Worm (Caenorhabditis elegans): ENCODE results near the gene C01G10.4.
A peak's percentile ranks its signal among the peaks of the same experiment; 100 is the strongest.

C01G10.4 gene

DNA sequence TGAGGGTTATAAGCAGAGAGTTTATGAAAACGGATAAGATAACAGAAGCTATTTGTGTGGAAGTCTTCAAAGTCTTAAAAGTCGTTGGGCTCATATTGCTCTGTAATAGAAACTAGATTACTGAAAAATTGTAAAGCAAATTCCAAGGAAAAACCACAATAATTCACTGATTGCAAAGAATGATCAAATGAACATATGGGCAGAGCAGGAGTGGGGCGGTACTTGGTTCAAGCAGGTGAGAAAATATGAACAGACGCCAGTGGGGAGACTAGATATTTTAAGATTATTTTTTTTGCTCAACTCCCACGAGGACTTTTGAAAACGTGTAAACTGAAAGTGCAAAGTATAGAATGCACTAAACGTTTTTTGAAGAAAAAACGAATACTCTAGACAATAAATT, 42.9 kb downstream of the C01G10.4 start, which contains the start of gene str-171:
Gene str-171, minus strand, starts transcription at position 101 of the 400 bp plus-strand sequence.
- TF ChIP-seq F37D6.2 (tag; optimal IDR thresholded peaks at IDR 0.05): no peak
- no peak for TF ChIP-seq pha-4 (GFP tag; IDR thresholded peaks at IDR 0.05)
- TF ChIP-seq pha-4 (tag; optimal IDR thresholded peaks at IDR 0.05): no peak
- TF ChIP-seq nhr-111 (GFP tag; optimal IDR thresholded peaks at IDR 0.05): no peak
- no peak for TF ChIP-seq ceh-28 (tag; optimal IDR thresholded peaks at IDR 0.05)
- TF ChIP-seq nhr-237 (tag; optimal IDR thresholded peaks at IDR 0.05): no peak
- TF ChIP-seq ama-1 (optimal IDR thresholded peaks at IDR 0.05): no peak
- no peak for TF ChIP-seq zag-1 (tag; optimal IDR thresholded peaks at IDR 0.05)
- TF ChIP-seq nhr-42 (GFP tag; IDR thresholded peaks at IDR 0.05): no peak
- no peak for TF ChIP-seq daf-19 (GFP tag; conservative IDR thresholded peaks at IDR 0.05)
- no peak for TF ChIP-seq F10B5.3 (tag; optimal IDR thresholded peaks at IDR 0.05)
- no peak for TF ChIP-seq nhr-25 (tag; optimal IDR thresholded peaks at IDR 0.05; ENCODE audit: borderline replicate concordance, insufficient read depth)
- no peak for TF ChIP-seq skn-1 (tag; optimal IDR thresholded peaks at IDR 0.05)

DNA sequence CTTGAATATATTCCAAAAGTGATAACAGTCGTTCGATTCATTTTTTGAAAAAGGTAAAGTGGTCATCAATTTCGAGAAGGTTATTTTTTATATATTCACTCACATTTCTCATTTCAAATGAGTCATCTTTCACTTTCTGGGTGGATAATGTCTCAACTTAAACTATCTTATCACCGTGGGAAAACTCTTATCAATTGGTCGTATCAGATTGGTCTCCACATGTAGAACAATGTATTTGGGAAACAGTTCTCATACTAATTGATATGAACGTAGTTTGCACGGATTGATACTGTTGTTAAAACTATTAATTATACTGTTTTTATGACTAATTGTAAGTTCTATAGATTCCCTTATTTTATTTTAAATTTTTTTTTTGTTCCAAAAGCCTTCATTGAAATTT, 44.3 kb downstream of the C01G10.4 start:
- TF ChIP-seq daf-16 (GFP tag; optimal IDR thresholded peaks at IDR 0.05): no peak
- peak; percentile 25 for TF ChIP-seq daf-16 (tag; optimal IDR thresholded peaks at IDR 0.05)
- TF ChIP-seq mep-1 (tag; optimal IDR thresholded peaks at IDR 0.05): no peak
- no peak for TF ChIP-seq ztf-7 (tag; optimal IDR thresholded peaks at IDR 0.05)
- peak; percentile 36 for TF ChIP-seq nhr-28 (tag; optimal IDR thresholded peaks at IDR 0.05)
- peak; percentile 16; the same call in 1 of the 2 replicates for TF ChIP-seq dmd-6 (GFP tag; IDR thresholded peaks at IDR 0.05)
- TF ChIP-seq T26A8.4 (GFP tag; IDR thresholded peaks at IDR 0.05): no peak
- TF ChIP-seq nhr-6 (tag; optimal IDR thresholded peaks at IDR 0.05): peak; percentile 8

DNA sequence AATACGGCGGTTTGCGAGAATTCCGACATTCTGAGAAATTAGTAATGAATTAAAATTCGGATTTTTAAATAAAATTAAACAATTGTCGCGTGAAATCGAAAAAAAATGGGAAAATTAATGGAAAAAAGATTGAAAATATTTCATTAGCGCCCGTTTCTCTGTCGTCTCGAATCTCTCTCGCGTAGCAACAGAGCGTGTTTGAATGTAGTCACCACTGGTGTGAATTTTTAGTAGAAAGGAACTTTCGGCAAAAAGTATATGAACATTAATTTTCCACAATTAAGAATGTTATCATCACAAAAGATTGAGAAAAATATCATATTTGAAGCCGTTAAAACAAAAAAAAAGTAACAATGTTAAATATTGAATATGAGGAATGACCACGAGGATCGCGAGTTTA, 47.2 kb downstream of the C01G10.4 start, which contains the start of gene aipl-1:
Gene aipl-1, minus strand, starts transcription at position 30 of the 400 bp plus-strand sequence.
- no peak for TF ChIP-seq ztf-7 (tag; optimal IDR thresholded peaks at IDR 0.05)
- no peak for TF ChIP-seq pqm-1 (tag; optimal IDR thresholded peaks at IDR 0.05)
- no peak for TF ChIP-seq pha-4 (GFP tag; IDR thresholded peaks at IDR 0.05)
- TF ChIP-seq pha-4 (tag; optimal IDR thresholded peaks at IDR 0.05): peak; percentile 47
- TF ChIP-seq lsy-2 (tag; optimal IDR thresholded peaks at IDR 0.05): peak in 1 of 2 experiments; percentile 46
- TF ChIP-seq madf-9 (GFP tag; conservative IDR thresholded peaks at IDR 0.05): 0 out of 2 replicates have a peak, but pooled peaks have one; percentile 11
- TF ChIP-seq zfp-3 (GFP tag; conservative IDR thresholded peaks at IDR 0.05): no peak
- no peak for TF ChIP-seq lin-39 (tag; optimal IDR thresholded peaks at IDR 0.05)
- TF ChIP-seq saeg-2 (GFP tag; IDR thresholded peaks at IDR 0.05): no peak
- no peak for TF ChIP-seq daf-19 (GFP tag; conservative IDR thresholded peaks at IDR 0.05)
- peak; percentile 69 for TF ChIP-seq nhr-28 (tag; optimal IDR thresholded peaks at IDR 0.05)
- no peak for TF ChIP-seq attf-4 (tag; optimal IDR thresholded peaks at IDR 0.05)
- TF ChIP-seq lin-38 (GFP tag; IDR thresholded peaks at IDR 0.05): peak; percentile 95
- TF ChIP-seq ZK546.5 (tag; optimal IDR thresholded peaks at IDR 0.05): no peak
- peak; percentile 85 for TF ChIP-seq dpl-1 (GFP tag; optimal IDR thresholded peaks at IDR 0.05)
- peak; percentile 39; the same call in 1 of the 2 replicates for TF ChIP-seq dmd-6 (GFP tag; IDR thresholded peaks at IDR 0.05)
- no peak for TF ChIP-seq nhr-111 (GFP tag; optimal IDR thresholded peaks at IDR 0.05)
- TF ChIP-seq daf-12 (tag; optimal IDR thresholded peaks at IDR 0.05): no peak
- no peak for TF ChIP-seq T26A8.4 (GFP tag; IDR thresholded peaks at IDR 0.05)
- peak; percentile 94 for TF ChIP-seq mes-2 (tag; optimal IDR thresholded peaks at IDR 0.05; ENCODE audit: poor library complexity, severe bottlenecking)
- TF ChIP-seq unc-130 (GFP tag; optimal IDR thresholded peaks at IDR 0.05): peak; percentile 47
- peak; percentile 41 for TF ChIP-seq rbr-2 (tag; optimal IDR thresholded peaks at IDR 0.05)
- TF ChIP-seq hmg-1.1 (GFP tag; IDR thresholded peaks at IDR 0.05): peak; percentile 43; the same call in 1 of the 2 replicates
- TF ChIP-seq hlh-30 (tag; optimal IDR thresholded peaks at IDR 0.05; ENCODE audit: insufficient read depth): peak; percentile 63
- TF ChIP-seq daf-8 (GFP tag; IDR thresholded peaks at IDR 0.05): no peak
- TF ChIP-seq F37D6.2 (tag; optimal IDR thresholded peaks at IDR 0.05): no peak
- no peak for TF ChIP-seq php-3 (GFP tag; IDR thresholded peaks at IDR 0.05)
- TF ChIP-seq nhr-237 (tag; optimal IDR thresholded peaks at IDR 0.05): no peak
- TF ChIP-seq zip-2 (tag; optimal IDR thresholded peaks at IDR 0.05): no peak
- no peak for TF ChIP-seq ces-1 (GFP tag; optimal IDR thresholded peaks at IDR 0.05)
- no peak for TF ChIP-seq spr-1 (tag; optimal IDR thresholded peaks at IDR 0.05)
- TF ChIP-seq egl-43 (GFP tag; IDR thresholded peaks at IDR 0.05): no peak
- TF ChIP-seq F44E2.7 (GFP tag; IDR thresholded peaks at IDR 0.05): no peak
- no peak for TF ChIP-seq F26F4.8 (GFP tag; conservative IDR thresholded peaks at IDR 0.05)
- no peak for TF ChIP-seq set-16 (GFP tag; IDR thresholded peaks at IDR 0.05)
- peak; percentile 60 for TF ChIP-seq fkh-10 (GFP tag; optimal IDR thresholded peaks at IDR 0.05)
- TF ChIP-seq T20F7.1 (GFP tag; optimal IDR thresholded peaks at IDR 0.05): peak; percentile 30
